Worm (Caenorhabditis elegans) whole organism, L1 larva: ENCODE data around the gene spc-1.

Experiments used
- C04F5.9 ChIP-seq: sonication (generic microtip); optimal IDR thresholded peaks from 2 replicates; lab custom pipeline; 2016; ENCODE audit warnings: missing genetic modification characterization, missing compliant biosample characterization
- C34B4.2 ChIP-seq: sonication (generic microtip); optimal IDR thresholded peaks from 2 replicates; lab custom pipeline; 2017; ENCODE audit warnings: mild to moderate bottlenecking, missing genetic modification characterization, missing compliant biosample characterization
- Y116A8C.19 ChIP-seq: sonication (generic microtip); optimal IDR thresholded peaks from 2 replicates; lab custom pipeline; 2016; ENCODE audit warnings: missing compliant biosample characterization, missing genetic modification characterization, borderline replicate concordance
- alr-1 ChIP-seq: fragments of 200-800 bp; sonication (Bioruptor generic); optimal IDR thresholded peaks from 2 replicates; lab custom pipeline; 2018; ENCODE audit warnings: borderline replicate concordance, mild to moderate bottlenecking, missing genetic modification characterization, missing compliant biosample characterization
- ama-1 ChIP-seq: fragments of 150-350 bp; optimal IDR thresholded peaks from 2 replicates; lab custom pipeline; 2014
- ceh-63 ChIP-seq: fragments of 200-800 bp; sonication (Bioruptor generic); optimal IDR thresholded peaks from 2 replicates; lab custom pipeline; 2018; ENCODE audit warnings: mild to moderate bottlenecking, missing genetic modification characterization, missing compliant biosample characterization
- ceh-82 ChIP-seq, 3 experiments: fragments of 150-350 bp in 1 of 3; sonication (generic microtip) in 2 of 3; optimal IDR thresholded peaks; 2 replicates each; lab custom pipeline; 2014 to 2017; ENCODE audit warnings: missing biosample characterization in 3 of 3, missing genetic modification characterization in 3 of 3
- ceh-90 ChIP-seq: sonication (generic microtip); optimal IDR thresholded peaks from 2 replicates; lab custom pipeline; 2016; ENCODE audit warnings: missing genetic modification characterization, missing compliant biosample characterization
- dpl-1 ChIP-seq, 3 experiments: fragments of 150-350 bp in 2 of 3; sonication (generic microtip) in 1 of 3; optimal IDR thresholded peaks; 2 replicates each; lab custom pipeline; 2014 to 2017; ENCODE audit warnings: missing biosample characterization in 3 of 3, missing genetic modification characterization in 3 of 3, missing genetic modification reagents in 3 of 3
- efl-1 ChIP-seq, 4 experiments: fragments of 150-350 bp; optimal IDR thresholded peaks in 3 of 4; peaks in 1 of 4; 1 replicate in 1 of 4; 2 replicates in 3 of 4; lab custom pipeline; 2014; ENCODE audit warnings: missing biosample characterization in 2 of 4, missing genetic modification characterization in 2 of 4, missing genetic modification reagents in 2 of 4
- egl-13 ChIP-seq: sonication (generic microtip); optimal IDR thresholded peaks from 2 replicates; lab custom pipeline; 2016; ENCODE audit warnings: missing genotype, missing genetic modification reagents, missing genetic modification characterization, missing compliant biosample characterization
- elt-2 ChIP-seq: sonication (generic microtip); optimal IDR thresholded peaks from 2 replicates; lab custom pipeline; 2016; ENCODE audit warnings: missing genetic modification characterization, mild to moderate bottlenecking, inconsistent platforms, missing compliant biosample characterization, missing genetic modification reagents
- ets-5 ChIP-seq: fragments of 200-800 bp; sonication (Bioruptor generic); IDR thresholded peaks from 2 replicates; pipeline ENCODE4 v1.3.6; 2022; ENCODE audit warnings: missing genetic modification characterization, missing compliant biosample characterization
- fkh-10 ChIP-seq: sonication (generic microtip); optimal IDR thresholded peaks from 2 replicates; lab custom pipeline; 2017; ENCODE audit warnings: missing biosample characterization, missing genetic modification reagents, missing genetic modification characterization
- fkh-4 ChIP-seq: sonication (generic microtip); optimal IDR thresholded peaks from 2 replicates; lab custom pipeline; 2016; ENCODE audit warnings: missing compliant biosample characterization, missing genetic modification characterization, borderline replicate concordance
- fkh-8 ChIP-seq: sonication (generic microtip); optimal IDR thresholded peaks from 2 replicates; lab custom pipeline; 2016; ENCODE audit warnings: mild to moderate bottlenecking, missing genetic modification characterization, missing compliant biosample characterization
- fos-1 ChIP-seq: fragments of 150-350 bp; optimal IDR thresholded peaks from 2 replicates; lab custom pipeline; 2014; ENCODE audit warnings: missing biosample characterization, missing genetic modification characterization
- hlh-17 ChIP-seq: fragments of 200-800 bp; sonication (Bioruptor generic); optimal IDR thresholded peaks from 2 replicates; lab custom pipeline; 2018; ENCODE audit warnings: missing genetic modification characterization, mild to moderate bottlenecking, missing compliant biosample characterization, moderate library complexity, borderline replicate concordance
- hpl-2 ChIP-seq: fragments of 150-350 bp; optimal IDR thresholded peaks from 2 replicates; lab custom pipeline; 2014; ENCODE audit warnings: missing biosample characterization, missing genetic modification reagents, missing genetic modification characterization
- irx-1 ChIP-seq: sonication (generic microtip); optimal IDR thresholded peaks from 2 replicates; lab custom pipeline; 2016; ENCODE audit warnings: missing genetic modification characterization, missing compliant biosample characterization
- isw-1 ChIP-seq: fragments of 200-800 bp; sonication (Bioruptor generic); IDR thresholded peaks from 2 replicates; pipeline ENCODE4 v1.3.6; 2022; ENCODE audit warnings: missing genetic modification characterization, missing compliant biosample characterization
- jun-1 ChIP-seq: fragments of 150-350 bp; optimal IDR thresholded peaks from 2 replicates; lab custom pipeline; 2014; ENCODE audit warnings: missing biosample characterization, missing genetic modification reagents, missing genetic modification characterization
- lin-15B ChIP-seq: fragments of 150-350 bp; sonication (generic microtip); optimal IDR thresholded peaks from 3 replicates; lab custom pipeline; 2014; ENCODE audit warnings: missing biosample characterization, missing genetic modification characterization
- lin-35 ChIP-seq, 2 experiments: fragments of 150-350 bp; optimal IDR thresholded peaks; 2 replicates each; lab custom pipeline; 2014; ENCODE audit warnings: missing biosample characterization in 2 of 2, missing genetic modification characterization in 2 of 2, missing genetic modification reagents in 2 of 2
- lin-39 ChIP-seq: fragments of 150-350 bp; optimal IDR thresholded peaks from 2 replicates; lab custom pipeline; 2014; ENCODE audit warnings: missing biosample characterization, missing genetic modification reagents, missing genetic modification characterization
- lir-3 ChIP-seq: sonication (generic microtip); optimal IDR thresholded peaks from 2 replicates; lab custom pipeline; 2016; ENCODE audit warnings: mild to moderate bottlenecking, missing genetic modification characterization, moderate library complexity, missing compliant biosample characterization; ENCODE audit not compliant: poor library complexity
- lsy-2 ChIP-seq, 2 experiments: fragments of 150-350 bp; optimal IDR thresholded peaks; 2 replicates each; lab custom pipeline; 2014; ENCODE audit warnings: missing biosample characterization in 2 of 2, missing genetic modification characterization in 2 of 2
- mdl-1 ChIP-seq, 2 experiments: fragments of 150-350 bp; optimal IDR thresholded peaks; 2 replicates each; lab custom pipeline; 2014 to 2017; ENCODE audit warnings: missing biosample characterization in 2 of 2, missing genetic modification characterization in 2 of 2, inconsistent platforms in 1 of 2
- mef-2 ChIP-seq: fragments of 150-350 bp; optimal IDR thresholded peaks from 2 replicates; lab custom pipeline; 2014; ENCODE audit warnings: missing biosample characterization, missing genetic modification characterization
- nhr-12 ChIP-seq: sonication (generic microtip); optimal IDR thresholded peaks from 2 replicates; lab custom pipeline; 2017; ENCODE audit warnings: missing biosample characterization, missing genetic modification characterization
- nhr-19 ChIP-seq: fragments of 200-800 bp; sonication (Bioruptor generic); conservative IDR thresholded peaks from 2 replicates; pipeline ENCODE4 v1.3.6; 2022; ENCODE audit warnings: missing genetic modification characterization, missing compliant biosample characterization
- nhr-20 ChIP-seq: sonication (generic microtip); optimal IDR thresholded peaks from 2 replicates; lab custom pipeline; 2016; ENCODE audit warnings: mild to moderate bottlenecking, missing genetic modification characterization, missing compliant biosample characterization
- nhr-237 ChIP-seq: fragments of 150-350 bp; optimal IDR thresholded peaks from 2 replicates; lab custom pipeline; 2014; ENCODE audit warnings: missing biosample characterization, missing genetic modification characterization
- nhr-28 ChIP-seq: fragments of 150-350 bp; optimal IDR thresholded peaks from 2 replicates; lab custom pipeline; 2014; ENCODE audit warnings: missing biosample characterization, missing genetic modification characterization
- nhr-71 ChIP-seq: sonication (generic microtip); optimal IDR thresholded peaks from 2 replicates; lab custom pipeline; 2016; ENCODE audit warnings: mild to moderate bottlenecking, missing genetic modification characterization, moderate library complexity, missing compliant biosample characterization
- nhr-76 ChIP-seq: sonication (generic microtip); optimal IDR thresholded peaks from 2 replicates; lab custom pipeline; 2017; ENCODE audit warnings: missing biosample characterization, missing genetic modification characterization
- nhr-84 ChIP-seq: sonication (generic microtip); optimal IDR thresholded peaks from 2 replicates; lab custom pipeline; 2017; ENCODE audit warnings: missing biosample characterization, missing genetic modification characterization
- nhr-85 ChIP-seq: sonication (generic microtip); peaks from one replicate; lab custom pipeline; 2016; ENCODE audit warnings: missing genetic modification characterization, inconsistent platforms, missing compliant biosample characterization
- pax-3 ChIP-seq: fragments of 200-800 bp; sonication (Bioruptor generic); optimal IDR thresholded peaks from 2 replicates; lab custom pipeline; 2018; ENCODE audit warnings: mild to moderate bottlenecking, missing genetic modification characterization, moderate library complexity, missing compliant biosample characterization
- rnt-1 ChIP-seq: sonication (generic microtip); optimal IDR thresholded peaks from 2 replicates; lab custom pipeline; 2016; ENCODE audit warnings: mild to moderate bottlenecking, missing genetic modification characterization, moderate library complexity, missing compliant biosample characterization
- snpc-4 ChIP-seq: fragments of 150-350 bp; optimal IDR thresholded peaks from 2 replicates; lab custom pipeline; 2014; ENCODE audit warnings: missing biosample characterization, missing genetic modification characterization
- snu-23 ChIP-seq: sonication (generic microtip); optimal IDR thresholded peaks from 2 replicates; lab custom pipeline; 2016; ENCODE audit warnings: missing genetic modification characterization, missing compliant biosample characterization
- sox-4 ChIP-seq: sonication (generic microtip); optimal IDR thresholded peaks from 2 replicates; lab custom pipeline; 2016; ENCODE audit warnings: missing genetic modification characterization, missing compliant biosample characterization
- sup-37 ChIP-seq: fragments of 200-800 bp; sonication (Bioruptor generic); optimal IDR thresholded peaks from 2 replicates; lab custom pipeline; 2018; ENCODE audit warnings: mild to moderate bottlenecking, missing genetic modification characterization, missing compliant biosample characterization
- swsn-7 ChIP-seq: sonication (generic microtip); optimal IDR thresholded peaks from 2 replicates; lab custom pipeline; 2016; ENCODE audit warnings: missing genetic modification characterization, missing compliant biosample characterization
- tbx-2 ChIP-seq: sonication (generic microtip); optimal IDR thresholded peaks from 2 replicates; lab custom pipeline; 2016; ENCODE audit warnings: missing genetic modification characterization, missing compliant biosample characterization
- tlp-1 ChIP-seq: fragments of 150-350 bp; optimal IDR thresholded peaks from 2 replicates; lab custom pipeline; 2014; ENCODE audit warnings: missing biosample characterization, missing genetic modification characterization
- unc-130 ChIP-seq: fragments of 150-350 bp; optimal IDR thresholded peaks from 2 replicates; lab custom pipeline; 2017; ENCODE audit warnings: missing biosample characterization, missing genetic modification characterization, inconsistent platforms
- unc-30 ChIP-seq: sonication (generic microtip); optimal IDR thresholded peaks from 2 replicates; lab custom pipeline; 2017; ENCODE audit warnings: missing biosample characterization, missing genetic modification characterization
- vab-15 ChIP-seq: sonication (generic microtip); optimal IDR thresholded peaks from 2 replicates; lab custom pipeline; 2017; ENCODE audit warnings: missing genotype, mild to moderate bottlenecking, missing genetic modification characterization, missing compliant biosample characterization
- xbp-1 ChIP-seq: sonication (generic microtip); optimal IDR thresholded peaks from 2 replicates; lab custom pipeline; 2016; ENCODE audit warnings: missing genetic modification characterization, missing compliant biosample characterization
- zag-1 ChIP-seq: fragments of 150-350 bp; optimal IDR thresholded peaks from 2 replicates; lab custom pipeline; 2014; ENCODE audit warnings: missing biosample characterization, missing genetic modification characterization
- ztf-4 ChIP-seq: fragments of 150-350 bp; optimal IDR thresholded peaks from 2 replicates; lab custom pipeline; 2014; ENCODE audit warnings: missing biosample characterization, missing genetic modification characterization

Gene spc-1

DNA sequence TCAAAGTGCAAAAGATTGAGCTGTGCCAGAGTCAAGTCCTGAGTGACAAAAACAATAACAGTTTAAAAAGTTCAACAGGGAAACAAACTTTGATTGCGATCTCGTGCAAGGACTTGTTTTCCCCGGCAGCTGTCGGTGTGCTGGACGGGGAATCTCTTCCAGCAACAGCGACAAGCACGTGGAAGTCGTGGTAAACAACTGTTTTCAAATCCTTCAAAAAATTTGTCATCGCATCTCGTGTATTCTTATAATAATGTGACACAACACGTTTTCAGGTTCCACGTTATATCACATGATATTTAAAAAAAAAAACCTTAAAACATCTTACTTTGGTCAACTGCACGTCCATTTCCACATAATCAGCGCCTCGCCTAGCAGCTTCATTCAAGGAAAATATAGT lies 18.3 kb downstream of the spc-1 start (continued):
- TF ChIP-seq ceh-82 (tag; optimal IDR thresholded peaks at IDR 0.05; lab: Kevin White, UChicago) (no peak), hlh-17 (GFP tag; lab: Kevin White, UChicago) (no peak), jun-1 (no peak), lir-3 (tag; lab: Kevin White, UChicago) (peak; percentile 55), sup-37 (GFP tag; lab: Kevin White, UChicago) (no peak), nhr-12 (no peak), lsy-2 (tag; optimal IDR thresholded peaks at IDR 0.05; lab: Kevin White, UChicago) (peak; percentile 33 to 59), vab-15 (tag; lab: Kevin White, UChicago) (no peak), hpl-2 (GFP tag; lab: Kevin White, UChicago) (no peak), dpl-1 (GFP tag; optimal IDR thresholded peaks at IDR 0.05; lab: Kevin White, UChicago) (no peak), C34B4.2 (tag; lab: Kevin White, UChicago) (no peak), zag-1 (tag; lab: Kevin White, UChicago) (no peak), ztf-4 (tag; lab: Kevin White, UChicago) (peak; percentile 44), egl-13 (no peak), snu-23 (peak; percentile 38), alr-1 (no peak), lin-15B (tag; lab: Kevin White, UChicago) (no peak), snpc-4 (tag; lab: Kevin White, UChicago) (no peak), nhr-28 (tag; lab: Kevin White, UChicago) (no peak), pax-3 (tag; lab: Kevin White, UChicago) (no peak), xbp-1 (no peak), isw-1 (GFP tag; lab: Robert Waterston, UW) (no peak), mdl-1 (tag; optimal IDR thresholded peaks at IDR 0.05; lab: Kevin White, UChicago) (peak in 1 of 2 experiments; percentile 79), sox-4 (tag; lab: Kevin White, UChicago) (no peak), tlp-1 (tag; lab: Kevin White, UChicago) (no peak), irx-1 (tag; lab: Kevin White, UChicago) (no peak), nhr-19 (peak; percentile 76), lin-35 (GFP tag; optimal IDR thresholded peaks at IDR 0.05; lab: Kevin White, UChicago) (peak; percentile 7 to 16), ceh-63 (GFP tag; lab: Kevin White, UChicago) (no peak), ceh-90 (tag; lab: Kevin White, UChicago) (no peak), elt-2 (tag; lab: Kevin White, UChicago) (no peak), nhr-71 (tag; lab: Kevin White, UChicago) (peak; percentile 81), Y116A8C.19 (tag; lab: Kevin White, UChicago) (no peak), nhr-85 (tag; lab: Kevin White, UChicago) (no peak), efl-1 (optimal IDR thresholded peaks at IDR 0.05; lab: Kevin White, UChicago) (no peak), efl-1 (GFP tag; optimal IDR thresholded peaks at IDR 0.05 in 1 of 2; lab: Kevin White, UChicago) (peak in 1 of 2 experiments; percentile 88), lin-39 (tag; lab: Kevin White, UChicago) (no peak), nhr-84 (no peak), ets-5 (GFP tag; lab: Robert Waterston, UW) (no peak), fkh-4 (no peak)

DNA sequence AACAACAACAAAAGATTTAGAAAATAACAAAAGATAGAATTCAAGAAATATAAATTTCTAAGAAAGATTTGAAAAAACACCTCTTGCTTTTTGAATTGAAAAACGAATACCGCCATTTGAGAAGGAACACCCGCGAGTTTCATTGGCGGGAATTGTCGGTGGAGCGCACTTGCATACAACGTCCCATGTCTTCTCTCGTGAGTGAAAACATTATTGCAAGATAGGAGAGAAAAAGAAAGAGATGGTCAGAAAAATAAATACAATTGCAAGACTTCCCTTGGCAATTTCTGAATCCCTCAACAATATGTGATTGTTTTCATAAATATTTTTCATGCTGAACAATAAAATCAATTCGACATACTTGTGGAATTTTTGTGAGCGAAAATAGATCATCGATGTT lies 20.7 kb downstream of the spc-1 start, which contains the start of gene K10B3.5:
Gene K10B3.5 (minus strand): TSS at position 343 of the 400 bp plus-strand sequence.
- TF ChIP-seq fos-1 (tag; lab: Kevin White, UChicago): peak; percentile 41
- peak; percentile 72 for TF ChIP-seq tbx-2 (tag; lab: Kevin White, UChicago)
- TF ChIP-seq swsn-7 (tag; lab: Kevin White, UChicago): peak; percentile 65
- TF ChIP-seq irx-1 (tag; lab: Kevin White, UChicago): no peak
- TF ChIP-seq efl-1 (optimal IDR thresholded peaks at IDR 0.05; lab: Kevin White, UChicago): peak; percentile 63 to 86
- peak; percentile 76 to 94 for TF ChIP-seq efl-1 (GFP tag; optimal IDR thresholded peaks at IDR 0.05 in 1 of 2; lab: Kevin White, UChicago)
- no peak for TF ChIP-seq C04F5.9
- TF ChIP-seq ama-1: peak; percentile 29
- TF ChIP-seq nhr-20 (tag; lab: Kevin White, UChicago): peak; percentile 71
- TF ChIP-seq mef-2: peak; percentile 1
- peak; percentile 81 for TF ChIP-seq nhr-71 (tag; lab: Kevin White, UChicago)
- TF ChIP-seq nhr-237 (tag; lab: Kevin White, UChicago): no peak
- TF ChIP-seq alr-1: no peak
- TF ChIP-seq lin-39 (tag; lab: Kevin White, UChicago): peak; percentile 24
- peak; percentile 85 for TF ChIP-seq nhr-85 (tag; lab: Kevin White, UChicago)
- TF ChIP-seq rnt-1 (tag; lab: Kevin White, UChicago): peak; percentile 79
- TF ChIP-seq fkh-8: peak; percentile 17
- TF ChIP-seq fkh-10 (GFP tag; lab: Kevin White, UChicago): no peak
- TF ChIP-seq lin-35 (GFP tag; optimal IDR thresholded peaks at IDR 0.05; lab: Kevin White, UChicago): peak; percentile 70 to 91
- peak; percentile 43 for TF ChIP-seq unc-130
- TF ChIP-seq unc-30 (tag; lab: Kevin White, UChicago): no peak
- no peak for TF ChIP-seq nhr-76 (tag; lab: Kevin White, UChicago)
- TF ChIP-seq tlp-1 (tag; lab: Kevin White, UChicago): no peak
